Worm (Caenorhabditis elegans): Measurements from ENCODE around the gene swt-1.

ce11 chrIV:338192-338831, 31.0 kb downstream of the swt-1 start:
- TF ChIP-seq zag-1 (tag; optimal IDR thresholded peaks at IDR 0.05) (no peak), pha-4 (tag; optimal IDR thresholded peaks at IDR 0.05) (no peak), nhr-11 (tag; optimal IDR thresholded peaks at IDR 0.05) (no peak), unc-39 (tag; optimal IDR thresholded peaks at IDR 0.05) (no peak), R02D3.7 (tag; optimal IDR thresholded peaks at IDR 0.05) (no peak), ZK546.5 (tag; optimal IDR thresholded peaks at IDR 0.05) (no peak), nfya-1 (tag; optimal IDR thresholded peaks at IDR 0.05; ENCODE audit: insufficient read depth) (no peak), ceh-82 (tag; optimal IDR thresholded peaks at IDR 0.05) (no peak)

Measured in whole organism, L3 larva.